4 worm cellular contexts compared by ENCODE assay signal in the genomic region with DNA sequence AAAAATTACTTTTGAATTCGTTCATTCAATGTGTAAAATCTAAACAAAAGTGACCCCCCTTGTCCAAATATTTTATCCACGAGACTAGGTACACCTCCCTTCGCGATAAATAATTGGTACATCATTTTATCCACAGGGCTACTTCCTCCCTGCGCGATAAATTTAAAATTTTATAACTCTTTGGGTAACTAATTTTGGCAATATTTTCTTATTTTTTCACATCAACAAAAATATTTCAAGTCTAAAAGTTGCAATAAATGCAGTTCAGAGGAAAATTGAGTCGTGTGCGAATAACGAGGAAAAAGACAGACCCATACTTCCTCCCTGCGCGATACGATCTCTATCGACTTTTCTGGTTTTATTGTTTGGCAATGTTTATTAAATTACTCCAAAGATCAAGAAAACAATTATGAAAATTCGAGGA.
TF ChIP-seq lines count a peak whose summit lies in the region.

No protein-coding gene starts in this region.

TF ChIP-seq in whole organism, L2 larva, 48 proteins besides CTCF, POLR2A, EP300 and RAD21 (continues in another document):
- TF ChIP-seq nhr-129 (tag; optimal IDR thresholded peaks at IDR 0.05; lab: Kevin White, UChicago), result peak; percentile 99
- peak; percentile 99 for TF ChIP-seq zag-1 (tag; optimal IDR thresholded peaks at IDR 0.05; lab: Kevin White, UChicago)
- peak; percentile 100 for TF ChIP-seq unc-55 (GFP tag; optimal IDR thresholded peaks at IDR 0.05; lab: Kevin White, UChicago)
- peak; percentile 99 for TF ChIP-seq fos-1 (tag; optimal IDR thresholded peaks at IDR 0.05; lab: Kevin White, UChicago)
- peak; percentile 85 for TF ChIP-seq R02D3.7 (tag; optimal IDR thresholded peaks at IDR 0.05; lab: Kevin White, UChicago)
- TF ChIP-seq nhr-10 (tag; optimal IDR thresholded peaks at IDR 0.05; lab: Kevin White, UChicago), result peak; percentile 98
- peak; percentile 85 for TF ChIP-seq dmd-4 (tag; optimal IDR thresholded peaks at IDR 0.05; lab: Kevin White, UChicago)
- TF ChIP-seq peb-1 (tag; optimal IDR thresholded peaks at IDR 0.05; lab: Kevin White, UChicago), result peak; percentile 79
- no peak for TF ChIP-seq nhr-23 (tag; optimal IDR thresholded peaks at IDR 0.05; lab: Kevin White, UChicago)
- peak; percentile 82 for TF ChIP-seq ztf-11 (tag; optimal IDR thresholded peaks at IDR 0.05; lab: Kevin White, UChicago)
- TF ChIP-seq ama-1 (optimal IDR thresholded peaks at IDR 0.05; lab: Kevin White, UChicago), result no peak
- TF ChIP-seq Y55F3AM.14 (GFP tag; optimal IDR thresholded peaks at IDR 0.05; lab: Kevin White, UChicago), result peak; percentile 95
- peak; percentile 98 for TF ChIP-seq nhr-77 (tag; optimal IDR thresholded peaks at IDR 0.05; lab: Kevin White, UChicago)
- peak; percentile 68 for TF ChIP-seq nhr-12 (tag; optimal IDR thresholded peaks at IDR 0.05; lab: Kevin White, UChicago)
- peak; percentile 100 for TF ChIP-seq crh-2 (tag; optimal IDR thresholded peaks at IDR 0.05; lab: Kevin White, UChicago)
- TF ChIP-seq elt-1 (tag; optimal IDR thresholded peaks at IDR 0.05; lab: Kevin White, UChicago), result no peak
- TF ChIP-seq nhr-21 (tag; optimal IDR thresholded peaks at IDR 0.05; lab: Kevin White, UChicago), result peak; percentile 100
- peak; percentile 98 for TF ChIP-seq sma-3 (GFP tag; optimal IDR thresholded peaks at IDR 0.05; lab: Kevin White, UChicago)
- peak; percentile 99 for TF ChIP-seq nhr-6 (tag; optimal IDR thresholded peaks at IDR 0.05; lab: Kevin White, UChicago)
- peak; percentile 65 for TF ChIP-seq aly-2 (tag; optimal IDR thresholded peaks at IDR 0.05; lab: Kevin White, UChicago)
- TF ChIP-seq ztf-4 (tag; optimal IDR thresholded peaks at IDR 0.05; lab: Kevin White, UChicago), result peak; percentile 95
- peak; percentile 96 for TF ChIP-seq lin-39 (tag; optimal IDR thresholded peaks at IDR 0.05; lab: Kevin White, UChicago)

TF ChIP-seq in whole organism, L4 larva, 104 proteins besides CTCF, POLR2A, EP300 and RAD21 (continues in another document):
- peak; percentile 94 for TF ChIP-seq ZK337.2 (GFP tag; IDR thresholded peaks at IDR 0.05; lab: Robert Waterston, UW)
- TF ChIP-seq nhr-25 (tag; optimal IDR thresholded peaks at IDR 0.05; lab: Kevin White, UChicago; ENCODE audit: borderline replicate concordance, insufficient read depth), result peak; percentile 87
- TF ChIP-seq hmg-1.1 (GFP tag; IDR thresholded peaks at IDR 0.05; lab: Robert Waterston, UW), result peak; percentile 100
- peak; percentile 96 for TF ChIP-seq lin-13 (GFP tag; optimal IDR thresholded peaks at IDR 0.05; lab: Kevin White, UChicago)
- TF ChIP-seq ZK546.5 (tag; optimal IDR thresholded peaks at IDR 0.05; lab: Kevin White, UChicago), result peak; percentile 54 to 82
- TF ChIP-seq unc-130 (GFP tag; optimal IDR thresholded peaks at IDR 0.05; lab: Kevin White, UChicago), result no peak
- peak; percentile 60 for TF ChIP-seq pqm-1 (tag; optimal IDR thresholded peaks at IDR 0.05; lab: Kevin White, UChicago)
- TF ChIP-seq skn-1 (tag; optimal IDR thresholded peaks at IDR 0.05; lab: Kevin White, UChicago), result no peak
- TF ChIP-seq vab-7 (GFP tag; IDR thresholded peaks at IDR 0.05; lab: Robert Waterston, UW), result peak; percentile 94
- TF ChIP-seq aha-1 (tag; lab: Kevin White, UChicago), result peak; percentile 100
- TF ChIP-seq ceh-28 (tag; optimal IDR thresholded peaks at IDR 0.05; lab: Kevin White, UChicago), result peak; percentile 82
- peak; percentile 92 for TF ChIP-seq mdt-29 (GFP tag; IDR thresholded peaks at IDR 0.05; lab: Robert Waterston, UW)
- TF ChIP-seq zip-11 (GFP tag; IDR thresholded peaks at IDR 0.05; lab: Robert Waterston, UW), result 0 out of 2 replicates have a peak, but pooled peaks have one; percentile 25
- peak; percentile 94 for TF ChIP-seq zag-1 (tag; optimal IDR thresholded peaks at IDR 0.05; lab: Kevin White, UChicago)
- peak; percentile 92 for TF ChIP-seq lir-3 (tag; optimal IDR thresholded peaks at IDR 0.05; lab: Kevin White, UChicago)
- TF ChIP-seq F37D6.2 (tag; optimal IDR thresholded peaks at IDR 0.05; lab: Kevin White, UChicago), result peak; percentile 99
- peak; percentile 99 for TF ChIP-seq nhr-102 (tag; optimal IDR thresholded peaks at IDR 0.05; lab: Kevin White, UChicago)
- TF ChIP-seq F10B5.3 (tag; optimal IDR thresholded peaks at IDR 0.05; lab: Kevin White, UChicago), result peak; percentile 97
- peak; percentile 87 to 99 for TF ChIP-seq unc-62 (GFP tag; optimal IDR thresholded peaks at IDR 0.05 in 1 of 2; lab: Kevin White, UChicago)
- TF ChIP-seq unc-62 (tag; optimal IDR thresholded peaks at IDR 0.05; lab: Kevin White, UChicago), result peak; percentile 81
- peak; percentile 90 for TF ChIP-seq nhr-76 (tag; optimal IDR thresholded peaks at IDR 0.05; lab: Kevin White, UChicago)
- no peak; the same call in 1 of the 2 replicates for TF ChIP-seq arid-1 (GFP tag; conservative IDR thresholded peaks at IDR 0.05; lab: Robert Waterston, UW)

TF ChIP-seq in whole organism, late embryonic, 69 proteins besides CTCF, POLR2A, EP300 and RAD21 (continues in another document):
- peak; percentile 97 for TF ChIP-seq dve-1 (tag; optimal IDR thresholded peaks at IDR 0.05; lab: Kevin White, UChicago)
- TF ChIP-seq ceh-48 (tag; optimal IDR thresholded peaks at IDR 0.05; lab: Kevin White, UChicago), result peak; percentile 51
- peak; percentile 89 for TF ChIP-seq K09A11.1 (tag; optimal IDR thresholded peaks at IDR 0.05; lab: Kevin White, UChicago; ENCODE audit: insufficient read depth)
- TF ChIP-seq ceh-31 (tag; optimal IDR thresholded peaks at IDR 0.05; lab: Kevin White, UChicago), result peak; percentile 95
- peak; percentile 90 for TF ChIP-seq ref-2 (tag; optimal IDR thresholded peaks at IDR 0.05; lab: Kevin White, UChicago)
- peak; percentile 72 for TF ChIP-seq ets-4 (tag; optimal IDR thresholded peaks at IDR 0.05; lab: Kevin White, UChicago)
- peak; percentile 10 for TF ChIP-seq ceh-6 (GFP tag; optimal IDR thresholded peaks at IDR 0.05; lab: Kevin White, UChicago)
- no peak for TF ChIP-seq tbx-7 (tag; optimal IDR thresholded peaks at IDR 0.05; lab: Kevin White, UChicago)
- TF ChIP-seq ceh-45 (GFP tag; IDR thresholded peaks at IDR 0.05; lab: Robert Waterston, UW), result peak; percentile 77
- TF ChIP-seq fkh-6 (tag; optimal IDR thresholded peaks at IDR 0.05; lab: Kevin White, UChicago), result no peak
- peak; percentile 58 for TF ChIP-seq ceh-2 (tag; optimal IDR thresholded peaks at IDR 0.05; lab: Kevin White, UChicago)
- TF ChIP-seq unc-86 (tag; optimal IDR thresholded peaks at IDR 0.05; lab: Kevin White, UChicago), result peak; percentile 86
- peak; percentile 99 for TF ChIP-seq sdc-2 (tag; optimal IDR thresholded peaks at IDR 0.05; lab: Kevin White, UChicago)
- no peak for TF ChIP-seq sox-4 (tag; optimal IDR thresholded peaks at IDR 0.05; lab: Kevin White, UChicago)
- TF ChIP-seq ttx-3 (tag; optimal IDR thresholded peaks at IDR 0.05; lab: Kevin White, UChicago), result peak; percentile 57
- no peak for TF ChIP-seq ceh-22 (tag; optimal IDR thresholded peaks at IDR 0.05; lab: Kevin White, UChicago)
- peak; percentile 88 for TF ChIP-seq ceh-34 (tag; optimal IDR thresholded peaks at IDR 0.05; lab: Kevin White, UChicago)
- TF ChIP-seq ahr-1 (tag; optimal IDR thresholded peaks at IDR 0.05; lab: Kevin White, UChicago), result peak; percentile 27
- no peak for TF ChIP-seq lim-6 (tag; optimal IDR thresholded peaks at IDR 0.05; lab: Kevin White, UChicago)
- no peak for TF ChIP-seq ceh-9 (tag; optimal IDR thresholded peaks at IDR 0.05; lab: Kevin White, UChicago)
- peak; percentile 27 for TF ChIP-seq hlh-8 (tag; optimal IDR thresholded peaks at IDR 0.05; lab: Kevin White, UChicago)
- no peak for TF ChIP-seq fax-1 (tag; optimal IDR thresholded peaks at IDR 0.05; lab: Kevin White, UChicago)
- no peak for TF ChIP-seq che-1 (tag; optimal IDR thresholded peaks at IDR 0.05; lab: Kevin White, UChicago)
- TF ChIP-seq ceh-30 (tag; optimal IDR thresholded peaks at IDR 0.05; lab: Kevin White, UChicago), result peak; percentile 42

TF ChIP-seq in whole organism, mixed stage, embryonic, 35 proteins besides CTCF, POLR2A, EP300 and RAD21 (continues in another document):
- TF ChIP-seq unc-62 (GFP tag; optimal IDR thresholded peaks at IDR 0.05; lab: Kevin White, UChicago) (peak; percentile 92), sem-2 (GFP tag; optimal IDR thresholded peaks at IDR 0.05; lab: Kevin White, UChicago) (no peak), lsy-2 (tag; optimal IDR thresholded peaks at IDR 0.05; lab: Kevin White, UChicago) (peak; percentile 89), blmp-1 (tag; optimal IDR thresholded peaks at IDR 0.05; lab: Kevin White, UChicago) (no peak), lin-13 (tag; optimal IDR thresholded peaks at IDR 0.05; lab: Kevin White, UChicago) (peak; percentile 72), ztf-11 (tag; optimal IDR thresholded peaks at IDR 0.05; lab: Kevin White, UChicago) (peak; percentile 90), elt-1 (tag; optimal IDR thresholded peaks at IDR 0.05; lab: Kevin White, UChicago; ENCODE audit: borderline replicate concordance, insufficient read depth) (peak; percentile 34), tbx-8 (GFP tag; optimal IDR thresholded peaks at IDR 0.05; lab: Kevin White, UChicago) (no peak), nhr-12 (tag; optimal IDR thresholded peaks at IDR 0.05; lab: Kevin White, UChicago) (peak; percentile 41), snpc-4 (tag; optimal IDR thresholded peaks at IDR 0.05; lab: Kevin White, UChicago) (no peak), mab-5 (tag; optimal IDR thresholded peaks at IDR 0.05; lab: Kevin White, UChicago) (peak; percentile 94), ham-2 (GFP tag; optimal IDR thresholded peaks at IDR 0.05; lab: Kevin White, UChicago) (no peak), pha-4 (tag; optimal IDR thresholded peaks at IDR 0.05; lab: Kevin White, UChicago) (peak; percentile 97), ceh-43 (GFP tag; optimal IDR thresholded peaks at IDR 0.05; lab: Kevin White, UChicago) (peak; percentile 32), M03D4.4 (tag; optimal IDR thresholded peaks at IDR 0.05; lab: Kevin White, UChicago) (peak; percentile 46), nhr-2 (tag; optimal IDR thresholded peaks at IDR 0.05; lab: Kevin White, UChicago) (peak; percentile 58), lin-32 (GFP tag; optimal IDR thresholded peaks at IDR 0.05; lab: Kevin White, UChicago) (no peak), drap-1 (GFP tag; optimal IDR thresholded peaks at IDR 0.05; lab: Kevin White, UChicago) (peak; percentile 91), zip-8 (tag; optimal IDR thresholded peaks at IDR 0.05; lab: Kevin White, UChicago) (peak; percentile 6), flh-1 (GFP tag; optimal IDR thresholded peaks at IDR 0.05; lab: Kevin White, UChicago) (no peak), unc-120 (tag; optimal IDR thresholded peaks at IDR 0.05; lab: Kevin White, UChicago; ENCODE audit: poor library complexity, severe bottlenecking) (peak; percentile 94), hlh-1 (tag; optimal IDR thresholded peaks at IDR 0.05; lab: Kevin White, UChicago) (peak; percentile 72), bed-3 (GFP tag; optimal IDR thresholded peaks at IDR 0.05; lab: Kevin White, UChicago) (no peak), cnd-1 (tag; optimal IDR thresholded peaks at IDR 0.05; lab: Kevin White, UChicago) (peak; percentile 81), nhr-237 (tag; optimal IDR thresholded peaks at IDR 0.05; lab: Kevin White, UChicago) (peak; percentile 100), nhr-28 (tag; optimal IDR thresholded peaks at IDR 0.05; lab: Kevin White, UChicago) (peak; percentile 53), sptf-1 (tag; optimal IDR thresholded peaks at IDR 0.05; lab: Kevin White, UChicago) (peak; percentile 87)
